Worm (Caenorhabditis elegans) whole organism, L2 larva: ENCODE measurements around the gene F55A4.7.
A peak's percentile ranks its signal among the peaks of the same experiment; 100 is the strongest.

Experiments
- C34F6.9 ChIP-seq: fragments of 150-350 bp; optimal IDR thresholded peaks from 2 replicates; lab custom pipeline; 2014; ENCODE audit warnings: missing biosample characterization, missing genetic modification characterization
- F13H6.1 ChIP-seq: sonication (generic microtip); optimal IDR thresholded peaks from 2 replicates; lab custom pipeline; 2016; ENCODE audit warnings: missing genetic modification characterization, missing compliant biosample characterization
- R02D3.7 ChIP-seq: fragments of 150-350 bp; optimal IDR thresholded peaks from 2 replicates; lab custom pipeline; 2014; ENCODE audit warnings: missing biosample characterization, missing genetic modification characterization
- Y55F3AM.14 ChIP-seq: fragments of 200-800 bp; sonication (Bioruptor generic); optimal IDR thresholded peaks from 2 replicates; lab custom pipeline; 2018; ENCODE audit warnings: mild to moderate bottlenecking, missing genetic modification characterization, missing compliant biosample characterization
- ZK546.5 ChIP-seq: sonication (generic microtip); optimal IDR thresholded peaks from 2 replicates; lab custom pipeline; 2017; ENCODE audit warnings: missing biosample characterization, missing genetic modification characterization
- alr-1 ChIP-seq: fragments of 150-350 bp; optimal IDR thresholded peaks from 2 replicates; lab custom pipeline; 2014; ENCODE audit warnings: missing biosample characterization, missing genetic modification characterization
- blmp-1 ChIP-seq: sonication (generic microtip); optimal IDR thresholded peaks from 2 replicates; lab custom pipeline; 2017; ENCODE audit warnings: missing genetic modification characterization, mild to moderate bottlenecking, missing compliant biosample characterization, antibody characterized with exemption, moderate library complexity; ENCODE audit not compliant: insufficient read depth
- crh-2 ChIP-seq: sonication (generic microtip); optimal IDR thresholded peaks from 2 replicates; lab custom pipeline; 2017; ENCODE audit warnings: missing biosample characterization, missing genetic modification characterization
- elt-1 ChIP-seq: fragments of 150-350 bp; optimal IDR thresholded peaks from 2 replicates; lab custom pipeline; 2014; ENCODE audit warnings: missing biosample characterization, missing genetic modification characterization
- elt-3 ChIP-seq: sonication (generic microtip); optimal IDR thresholded peaks from 2 replicates; lab custom pipeline; 2017; ENCODE audit warnings: missing biosample characterization, missing genetic modification characterization
- fos-1 ChIP-seq: fragments of 150-350 bp; optimal IDR thresholded peaks from 2 replicates; lab custom pipeline; 2014; ENCODE audit warnings: missing biosample characterization, missing genetic modification characterization
- lin-11 ChIP-seq: fragments of 150-350 bp; sonication (generic microtip); optimal IDR thresholded peaks from 2 replicates; lab custom pipeline; 2014; ENCODE audit warnings: missing biosample characterization, missing genetic modification characterization, inconsistent platforms, mixed read lengths
- lin-13 ChIP-seq: fragments of 150-350 bp; optimal IDR thresholded peaks from 2 replicates; lab custom pipeline; 2014; ENCODE audit warnings: missing biosample characterization, missing genetic modification reagents, missing genetic modification characterization
- lin-39 ChIP-seq: fragments of 150-350 bp; optimal IDR thresholded peaks from 2 replicates; lab custom pipeline; 2014; ENCODE audit warnings: missing biosample characterization, missing genetic modification reagents, missing genetic modification characterization
- lsy-2 ChIP-seq, 2 experiments: fragments of 150-350 bp in 1 of 2; sonication (generic microtip) in 1 of 2; optimal IDR thresholded peaks; 2 replicates each; lab custom pipeline; 2014 to 2017; ENCODE audit warnings: missing biosample characterization in 2 of 2, missing genetic modification characterization in 2 of 2
- mab-5 ChIP-seq: fragments of 150-350 bp; optimal IDR thresholded peaks from 2 replicates; lab custom pipeline; 2014; ENCODE audit warnings: missing biosample characterization, missing genetic modification characterization
- mbf-1 ChIP-seq: sonication (generic microtip); optimal IDR thresholded peaks from 2 replicates; lab custom pipeline; 2017; ENCODE audit warnings: missing biosample characterization, missing genetic modification characterization
- mdl-1 ChIP-seq, 2 experiments: fragments of 150-350 bp in 1 of 2; sonication (generic microtip) in 1 of 2; optimal IDR thresholded peaks; 2 replicates each; lab custom pipeline; 2017; ENCODE audit warnings: missing biosample characterization in 2 of 2, missing genetic modification characterization in 2 of 2
- nhr-129 ChIP-seq: fragments of 150-350 bp; optimal IDR thresholded peaks from 2 replicates; lab custom pipeline; 2014; ENCODE audit warnings: missing biosample characterization, missing genetic modification characterization
- nhr-237 ChIP-seq: fragments of 150-350 bp; optimal IDR thresholded peaks from 2 replicates; lab custom pipeline; 2014; ENCODE audit warnings: missing biosample characterization, missing genetic modification characterization
- nhr-6 ChIP-seq: fragments of 150-350 bp; optimal IDR thresholded peaks from 2 replicates; lab custom pipeline; 2014; ENCODE audit warnings: missing biosample characterization, missing genetic modification characterization
- sem-4 ChIP-seq: fragments of 150-350 bp; optimal IDR thresholded peaks from 2 replicates; lab custom pipeline; 2014; ENCODE audit warnings: missing biosample characterization, missing genetic modification reagents, missing genetic modification characterization
- skn-1 ChIP-seq: sonication (generic microtip); optimal IDR thresholded peaks from 2 replicates; lab custom pipeline; 2017; ENCODE audit warnings: missing biosample characterization, missing genetic modification characterization
- sma-3 ChIP-seq: sonication (generic microtip); optimal IDR thresholded peaks from 2 replicates; lab custom pipeline; 2016; ENCODE audit warnings: missing genetic modification reagents, missing genetic modification characterization, missing compliant biosample characterization
- sma-9 ChIP-seq, 2 experiments: fragments of 150-350 bp in 1 of 2; sonication (generic microtip) in 1 of 2; optimal IDR thresholded peaks; 2 replicates each; lab custom pipeline; 2014 to 2016; ENCODE audit warnings: missing genetic modification characterization in 2 of 2, mild to moderate bottlenecking in 1 of 2, missing biosample characterization in 1 of 2, missing compliant biosample characterization in 1 of 2, missing genetic modification reagents in 1 of 2, moderate library complexity in 1 of 2
- snpc-4 ChIP-seq: fragments of 150-350 bp; optimal IDR thresholded peaks from 2 replicates; lab custom pipeline; 2014; ENCODE audit warnings: missing biosample characterization, missing genetic modification characterization
- unc-55 ChIP-seq: fragments of 150-350 bp; sonication (generic microtip); optimal IDR thresholded peaks from 3 replicates; lab custom pipeline; 2014; ENCODE audit warnings: missing biosample characterization, missing genetic modification reagents, missing genetic modification characterization
- zag-1 ChIP-seq: fragments of 150-350 bp; optimal IDR thresholded peaks from 2 replicates; lab custom pipeline; 2014; ENCODE audit warnings: missing biosample characterization, missing genetic modification characterization
- ztf-1 ChIP-seq: fragments of 200-800 bp; sonication (Bioruptor generic); conservative IDR thresholded peaks from 2 replicates; pipeline ENCODE4 v1.3.6; 2022; ENCODE audit warnings: missing genetic modification characterization, missing compliant biosample characterization
- ztf-11 ChIP-seq: sonication (generic microtip); optimal IDR thresholded peaks from 2 replicates; lab custom pipeline; 2017; ENCODE audit warnings: missing biosample characterization, missing genetic modification characterization
- ztf-4 ChIP-seq: fragments of 150-350 bp; optimal IDR thresholded peaks from 2 replicates; lab custom pipeline; 2014; ENCODE audit warnings: missing biosample characterization, missing genetic modification characterization

Gene F55A4.7

DNA sequence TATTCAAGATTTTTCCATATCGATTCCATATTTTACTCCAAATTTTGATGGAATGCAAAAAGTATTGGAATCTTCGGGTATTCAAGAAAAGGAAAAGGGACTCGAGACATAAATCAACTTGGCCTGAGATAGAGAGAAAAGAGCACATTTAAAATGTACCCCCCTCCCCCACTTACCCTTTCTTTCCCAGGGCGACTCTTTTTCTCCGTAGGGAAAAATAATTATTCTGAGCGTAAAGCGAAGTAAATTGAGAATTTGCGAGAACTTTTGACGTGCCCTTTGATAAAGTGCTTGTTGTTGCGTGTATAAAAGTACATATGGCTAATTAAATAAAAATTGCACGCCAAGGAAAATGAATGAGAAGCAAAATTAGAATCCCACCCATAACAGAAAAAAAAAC, 22.5 kb upstream of the F55A4.7 start:
- TF ChIP-seq elt-3 (tag; lab: Kevin White, UChicago): no peak
- peak; percentile 79 for TF ChIP-seq mab-5 (tag; lab: Kevin White, UChicago)
- no peak for TF ChIP-seq zag-1

DNA sequence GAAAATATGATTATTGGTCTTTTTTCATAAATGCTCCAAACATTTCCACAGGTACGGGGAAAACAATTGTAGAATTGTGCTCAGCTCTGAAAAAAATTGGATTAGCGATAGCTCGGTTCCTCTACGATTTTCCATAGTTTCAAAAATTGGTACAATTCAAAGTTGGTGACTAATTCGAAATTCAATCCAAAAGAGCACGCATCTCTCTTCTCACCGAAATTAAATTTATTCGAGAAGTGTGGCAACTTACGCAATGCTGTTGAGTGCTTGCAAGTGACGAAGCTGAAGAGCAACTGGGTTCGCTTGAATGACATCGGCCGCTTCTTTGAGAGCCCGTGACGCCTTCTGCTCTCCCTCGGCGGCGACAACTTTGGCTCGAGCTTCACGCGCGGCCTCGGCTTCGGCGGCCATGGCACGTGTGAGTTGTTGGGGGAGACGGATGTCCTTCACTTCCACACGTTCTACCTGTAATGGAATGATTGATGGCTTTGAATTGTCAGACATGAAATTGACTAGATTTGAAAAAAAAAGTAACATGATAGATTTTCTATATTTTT, 19.7 kb upstream of the F55A4.7 start:
- TF ChIP-seq mab-5 (tag; lab: Kevin White, UChicago) (no peak), lsy-2 (tag; optimal IDR thresholded peaks at IDR 0.05; lab: Kevin White, UChicago) (no peak), ztf-1 (GFP tag; lab: Robert Waterston, UW) (no peak), unc-55 (GFP tag; lab: Kevin White, UChicago) (no peak), skn-1 (tag; lab: Kevin White, UChicago) (no peak), elt-1 (no peak), sem-4 (no peak), R02D3.7 (tag; lab: Kevin White, UChicago) (no peak), crh-2 (no peak), ztf-4 (tag; lab: Kevin White, UChicago) (no peak), lin-13 (GFP tag; lab: Kevin White, UChicago) (no peak)

DNA sequence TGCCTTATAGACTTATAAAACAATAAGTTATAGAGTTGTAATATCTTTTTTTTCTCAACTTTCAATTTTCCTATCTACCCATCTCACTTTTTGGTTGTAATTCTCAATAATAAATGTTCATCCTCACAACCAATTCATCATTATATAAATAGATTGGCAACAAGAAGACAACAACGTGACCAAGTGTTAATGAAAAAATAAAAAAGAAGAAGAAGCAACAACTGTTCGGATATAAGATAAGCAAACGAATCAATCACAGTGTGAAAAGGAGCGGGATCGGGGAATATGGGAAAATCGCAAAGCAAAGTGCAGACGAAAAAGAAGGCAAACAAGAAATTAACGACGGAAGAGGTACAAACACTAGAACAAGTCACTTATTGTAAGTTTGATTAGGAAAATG, 15.7 kb upstream of the F55A4.7 start, which contains the start of gene ncs-3:
Gene ncs-3 (plus strand): TSS at position 153 of the 400 bp plus-strand sequence.
- TF ChIP-seq sma-9 (GFP tag; optimal IDR thresholded peaks at IDR 0.05; lab: Kevin White, UChicago): peak; percentile 66
- no peak for TF ChIP-seq sma-9 (tag; optimal IDR thresholded peaks at IDR 0.05; lab: Kevin White, UChicago)
- no peak for TF ChIP-seq fos-1 (tag; lab: Kevin White, UChicago)
- peak; percentile 54 for TF ChIP-seq F13H6.1 (tag; lab: Kevin White, UChicago)
- TF ChIP-seq lsy-2 (tag; optimal IDR thresholded peaks at IDR 0.05; lab: Kevin White, UChicago): peak in 1 of 2 experiments; percentile 49
- TF ChIP-seq C34F6.9 (tag; lab: Kevin White, UChicago): peak; percentile 43
- no peak for TF ChIP-seq ZK546.5
- peak; percentile 10 for TF ChIP-seq nhr-129 (tag; lab: Kevin White, UChicago)
- no peak for TF ChIP-seq alr-1
- TF ChIP-seq mab-5 (tag; lab: Kevin White, UChicago): peak; percentile 47
- peak; percentile 28 for TF ChIP-seq blmp-1 (tag; lab: Kevin White, UChicago)
- TF ChIP-seq, all 48 proteins: peak for 7

DNA sequence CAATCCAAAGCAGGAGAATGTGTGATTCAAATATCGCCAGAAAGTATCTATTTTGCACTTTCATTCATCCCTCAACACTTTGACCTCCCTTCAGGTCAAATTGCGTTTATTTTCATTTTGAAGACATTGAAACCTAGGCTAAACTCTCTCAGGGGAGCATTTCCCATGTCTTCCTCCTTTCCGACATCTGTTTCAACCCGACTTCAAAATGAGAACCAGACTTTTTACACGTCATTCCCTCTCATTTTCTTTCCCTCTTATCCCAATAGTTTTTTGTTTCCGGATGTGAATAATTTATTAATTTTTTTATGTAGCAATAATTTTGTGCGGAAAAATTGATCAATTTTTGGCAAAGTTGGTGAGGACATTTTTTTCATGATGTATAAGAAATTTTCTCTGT, 14.7 kb upstream of the F55A4.7 start:
- no peak for TF ChIP-seq nhr-129 (tag; lab: Kevin White, UChicago)
- TF ChIP-seq mbf-1 (tag; lab: Kevin White, UChicago): no peak
- no peak for TF ChIP-seq ztf-11 (tag; lab: Kevin White, UChicago)
- no peak for TF ChIP-seq ztf-1 (GFP tag; lab: Robert Waterston, UW)
- TF ChIP-seq skn-1 (tag; lab: Kevin White, UChicago): no peak
- TF ChIP-seq lin-11: no peak
- TF ChIP-seq fos-1 (tag; lab: Kevin White, UChicago): no peak
- TF ChIP-seq lin-13 (GFP tag; lab: Kevin White, UChicago): no peak
- TF ChIP-seq blmp-1 (tag; lab: Kevin White, UChicago): no peak
- TF ChIP-seq Y55F3AM.14 (GFP tag; lab: Kevin White, UChicago): no peak
- no peak for TF ChIP-seq lin-39 (tag; lab: Kevin White, UChicago)
- no peak for TF ChIP-seq nhr-6
- no peak for TF ChIP-seq sma-3
- TF ChIP-seq C34F6.9 (tag; lab: Kevin White, UChicago): no peak
- no peak for TF ChIP-seq nhr-237 (tag; lab: Kevin White, UChicago)
- no peak for TF ChIP-seq mdl-1 (tag; optimal IDR thresholded peaks at IDR 0.05; lab: Kevin White, UChicago)

DNA sequence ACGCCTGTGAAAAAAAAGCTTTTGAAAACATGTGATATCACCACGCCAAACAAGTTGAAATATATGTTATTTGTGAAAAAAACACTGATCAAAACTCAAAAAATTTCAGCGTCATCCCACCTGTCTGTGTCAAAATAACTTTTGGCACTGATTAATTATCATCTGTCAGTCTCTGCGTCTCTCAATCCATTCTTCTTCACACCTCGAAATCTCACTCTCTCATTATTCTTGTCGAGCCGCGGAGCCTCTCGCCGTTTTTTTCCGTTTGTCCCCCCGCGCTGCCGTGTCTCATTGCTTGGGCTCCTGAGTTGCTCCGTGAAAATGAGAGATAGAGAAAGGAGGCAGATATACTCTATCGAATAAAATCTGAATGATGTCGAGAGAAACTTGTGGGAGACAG, 12.8 kb upstream of the F55A4.7 start:
- no peak for TF ChIP-seq snpc-4 (tag; lab: Kevin White, UChicago)
- peak; percentile 12 for TF ChIP-seq lin-11
- peak; percentile 42 for TF ChIP-seq C34F6.9 (tag; lab: Kevin White, UChicago)
- TF ChIP-seq lsy-2 (tag; optimal IDR thresholded peaks at IDR 0.05; lab: Kevin White, UChicago): peak in 1 of 2 experiments; percentile 24
- TF ChIP-seq sma-3: no peak
- peak; percentile 45 for TF ChIP-seq sma-9 (GFP tag; optimal IDR thresholded peaks at IDR 0.05; lab: Kevin White, UChicago)
- no peak for TF ChIP-seq sma-9 (tag; optimal IDR thresholded peaks at IDR 0.05; lab: Kevin White, UChicago)
- TF ChIP-seq F13H6.1 (tag; lab: Kevin White, UChicago): peak; percentile 69
- peak; percentile 43 for TF ChIP-seq sem-4
- peak; percentile 28 for TF ChIP-seq mab-5 (tag; lab: Kevin White, UChicago)
- TF ChIP-seq nhr-129 (tag; lab: Kevin White, UChicago): peak; percentile 51
